Fruit fly (Drosophila melanogaster) Kc167 (cell line): Measurements from ENCODE around the gene Sfp26Ad.

Experiments used
- Myc ChIP-seq: fragments of >200 bp; optimal IDR thresholded peaks from 2 replicates; lab custom pipeline; 2017; ENCODE audit warnings: missing external identifiers
- Sin3A ChIP-seq: fragments of >200 bp; optimal IDR thresholded peaks from 2 replicates; lab custom pipeline; 2018; ENCODE audit warnings: missing external identifiers
- h ChIP-seq: fragments of >200 bp; optimal IDR thresholded peaks from 3 replicates; lab custom pipeline; 2018; ENCODE audit warnings: missing external identifiers
- insv ChIP-seq: fragments of >200 bp; optimal IDR thresholded peaks from 3 replicates; lab custom pipeline; 2018; ENCODE audit warnings: missing external identifiers
- psq ChIP-seq: fragments of >200 bp; optimal IDR thresholded peaks from 2 replicates; lab custom pipeline; 2017; ENCODE audit warnings: missing external identifiers
- ttk ChIP-seq: sonication (Bioruptor generic); optimal IDR thresholded peaks from 2 replicates; lab custom pipeline; 2017; ENCODE audit warnings: missing external identifiers

DNA sequence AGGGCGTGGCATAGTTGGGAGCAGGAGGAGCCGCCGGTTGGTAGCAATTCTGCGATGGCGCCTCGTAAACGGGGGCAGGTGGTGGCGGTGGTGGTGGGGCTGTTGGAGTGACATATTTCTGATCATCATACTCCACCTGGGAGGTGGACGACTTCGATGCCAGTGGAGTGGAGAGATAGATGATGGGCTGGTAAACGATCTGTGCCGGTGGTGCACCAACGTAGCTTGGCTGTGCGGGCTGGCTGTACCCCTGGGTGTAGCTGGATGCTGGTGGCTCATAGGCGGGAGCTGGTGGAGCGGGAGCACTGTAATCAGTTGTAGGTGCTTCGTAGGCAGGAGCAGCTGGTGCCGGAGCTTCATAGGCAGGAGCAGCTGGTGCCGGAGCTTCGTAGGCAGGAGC, 20.1 kb upstream of the Sfp26Ad start:
- TF ChIP-seq psq (no peak), Sin3A (lab: Kevin White, UChicago) (no peak), Myc (lab: Kevin White, UChicago) (no peak), ttk (lab: Kevin White, UChicago) (no peak), h (no peak), insv (lab: Kevin White, UChicago) (no peak)
